3 fruit fly cellular contexts compared by ENCODE assay signal in the genomic region with DNA sequence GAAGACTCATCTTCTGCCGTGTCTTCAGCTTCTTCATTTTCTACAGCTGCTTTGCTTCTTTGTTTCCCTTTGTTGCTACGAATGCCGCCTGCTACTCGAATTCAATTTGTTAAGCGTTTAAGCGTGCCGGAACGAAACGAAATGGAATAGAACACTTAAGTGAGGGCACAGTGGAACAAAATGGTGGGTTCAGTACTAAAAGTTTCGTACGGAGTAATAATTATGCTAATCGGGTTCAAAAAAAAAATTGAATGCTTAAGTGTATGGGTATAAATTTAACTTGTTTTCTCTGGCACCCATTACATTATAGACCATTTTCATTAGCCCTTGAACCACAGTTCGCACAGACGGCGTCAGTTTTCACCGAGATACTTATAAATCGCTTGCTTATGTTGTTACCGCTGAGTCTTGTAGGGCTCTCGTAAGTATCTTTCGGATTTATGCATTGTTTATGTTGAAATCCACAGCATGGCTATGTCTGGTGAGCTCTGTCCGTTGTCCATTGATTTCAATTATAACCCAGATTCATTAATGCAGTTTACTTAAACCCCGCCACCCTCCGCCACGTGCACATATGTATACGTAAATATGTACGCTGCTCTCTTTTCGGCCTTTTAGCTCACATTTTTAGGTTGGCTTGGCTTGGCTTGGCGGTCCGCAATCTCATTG.
TF ChIP-seq lines count a peak whose summit lies in the region.

No protein-coding gene starts in this region.

TF ChIP-seq in whole organism, embryonic, 481 proteins besides CTCF, POLR2A, EP300 and RAD21 (continued from another document and continues in another):
- TF ChIP-seq kay (GFP tag; optimal IDR thresholded peaks at IDR 0.05; lab: Kevin White, UChicago) (peak; percentile 86), Neu2 (GFP tag; optimal IDR thresholded peaks at IDR 0.05; lab: Kevin White, UChicago; ENCODE audit: borderline replicate concordance) (peak; percentile 68), B-H1 (GFP tag; IDR thresholded peaks at IDR 0.05; lab: Robert Waterston, UW) (peak; percentile 93), Rfx (GFP tag; IDR thresholded peaks at IDR 0.05; lab: Robert Waterston, UW) (peak; percentile 97), TFAM (GFP tag; optimal IDR thresholded peaks at IDR 0.05; lab: Kevin White, UChicago) (peak; percentile 85), az2 (GFP tag; optimal IDR thresholded peaks at IDR 0.05; lab: Kevin White, UChicago) (peak; percentile 86), crp (GFP tag; optimal IDR thresholded peaks at IDR 0.05; lab: Kevin White, UChicago) (peak in 1 of 2 experiments; percentile 22), CG11723 (GFP tag; optimal IDR thresholded peaks at IDR 0.05; lab: Kevin White, UChicago) (peak; percentile 42), CG2120 (GFP tag; optimal IDR thresholded peaks at IDR 0.05; lab: Kevin White, UChicago) (peak; percentile 75), hth (optimal IDR thresholded peaks at IDR 0.05; lab: Kevin White, UChicago) (no peak), scrt (GFP tag; optimal IDR thresholded peaks at IDR 0.05; lab: Kevin White, UChicago) (peak; percentile 68), Dll (GFP tag; IDR thresholded peaks at IDR 0.05; lab: Robert Waterston, UW; ENCODE audit: partially characterized antibody) (no peak), Med (GFP tag; lab: Kevin White, UChicago) (peak; percentile 99), CG14710 (tag; optimal IDR thresholded peaks at IDR 0.05; lab: Kevin White, UChicago) (peak; percentile 90), stwl (tag; optimal IDR thresholded peaks at IDR 0.05; lab: Kevin White, UChicago) (peak; percentile 74), CG43689 (GFP tag; IDR thresholded peaks at IDR 0.05; lab: Robert Waterston, UW) (peak; percentile 83), HLH54F (GFP tag; optimal IDR thresholded peaks at IDR 0.05; lab: Kevin White, UChicago) (peak; percentile 43), seq (GFP tag; IDR thresholded peaks at IDR 0.05; lab: Robert Waterston, UW) (peak; percentile 87), CG8359 (GFP tag; optimal IDR thresholded peaks at IDR 0.05; lab: Kevin White, UChicago; ENCODE audit: borderline replicate concordance) (peak; percentile 88), Dad (GFP tag; optimal IDR thresholded peaks at IDR 0.05; lab: Kevin White, UChicago) (peak; percentile 90), HLHmδ (GFP tag; optimal IDR thresholded peaks at IDR 0.05; lab: Kevin White, UChicago) (no peak), CG14965 (GFP tag; optimal IDR thresholded peaks at IDR 0.05; lab: Kevin White, UChicago; ENCODE audit: borderline replicate concordance) (peak; percentile 83), CkIIα-i1 (GFP tag; IDR thresholded peaks at IDR 0.05; lab: Robert Waterston, UW) (peak; percentile 60; the same call in 1 of the 2 replicates), jumu (GFP tag; optimal IDR thresholded peaks at IDR 0.05; lab: Kevin White, UChicago) (peak; percentile 92), insv (GFP tag; optimal IDR thresholded peaks at IDR 0.05; lab: Kevin White, UChicago) (no peak), CG33557 (GFP tag; optimal IDR thresholded peaks at IDR 0.05; lab: Kevin White, UChicago) (peak; percentile 60), GATAe (GFP tag; conservative IDR thresholded peaks at IDR 0.05; lab: Robert Waterston, UW) (peak; percentile 81), peb (GFP tag; IDR thresholded peaks at IDR 0.05; lab: Robert Waterston, UW) (peak; percentile 93), CG4820 (GFP tag; optimal IDR thresholded peaks at IDR 0.05; lab: Kevin White, UChicago) (peak; percentile 97), CG2712 (tag; optimal IDR thresholded peaks at IDR 0.05; lab: Kevin White, UChicago) (peak; percentile 96), jing (GFP tag; optimal IDR thresholded peaks at IDR 0.05; lab: Kevin White, UChicago) (peak; percentile 70), wor (GFP tag; IDR thresholded peaks at IDR 0.05; lab: Robert Waterston, UW) (peak; percentile 80), crol (GFP tag; IDR thresholded peaks at IDR 0.05; lab: Robert Waterston, UW) (peak; percentile 65), MBD-R2 (GFP tag; IDR thresholded peaks at IDR 0.05; lab: Robert Waterston, UW) (peak; percentile 84), CG7556 (GFP tag; optimal IDR thresholded peaks at IDR 0.05; lab: Kevin White, UChicago) (peak; percentile 84), stc (GFP tag; IDR thresholded peaks at IDR 0.05; lab: Robert Waterston, UW) (peak; percentile 93), chn (GFP tag; optimal IDR thresholded peaks at IDR 0.05; lab: Kevin White, UChicago) (peak; percentile 82), Gsc (GFP tag; IDR thresholded peaks at IDR 0.05; lab: Robert Waterston, UW) (no peak; the same call in 1 of the 2 replicates), CG9932 (GFP tag; IDR thresholded peaks at IDR 0.05; lab: Robert Waterston, UW) (peak; percentile 81), CG13296 (GFP tag; optimal IDR thresholded peaks at IDR 0.05; lab: Kevin White, UChicago) (peak; percentile 85)

TF ChIP-seq in whole organism, prepupa, 60 proteins besides CTCF, POLR2A, EP300 and RAD21 (continued from another document):
- peak; percentile 96 for TF ChIP-seq CG8319 (GFP tag; optimal IDR thresholded peaks at IDR 0.05; lab: Kevin White, UChicago)
- peak; percentile 79 for TF ChIP-seq CG6276 (GFP tag; optimal IDR thresholded peaks at IDR 0.05; lab: Kevin White, UChicago)
- no peak for TF ChIP-seq Eip93F (GFP tag; optimal IDR thresholded peaks at IDR 0.05; lab: Kevin White, UChicago)
- TF ChIP-seq lz (GFP tag; optimal IDR thresholded peaks at IDR 0.05; lab: Kevin White, UChicago) = peak; percentile 79
- TF ChIP-seq CG11294 (GFP tag; IDR thresholded peaks at IDR 0.05; lab: Robert Waterston, UW) = peak; percentile 80
- peak; percentile 87 for TF ChIP-seq Sox14 (GFP tag; optimal IDR thresholded peaks at IDR 0.05; lab: Kevin White, UChicago)
- TF ChIP-seq Met (GFP tag; optimal IDR thresholded peaks at IDR 0.05; lab: Kevin White, UChicago) = peak; percentile 81
- TF ChIP-seq CG1621 (tag; optimal IDR thresholded peaks at IDR 0.05; lab: Kevin White, UChicago) = peak; percentile 83
- TF ChIP-seq CG9139 (GFP tag; optimal IDR thresholded peaks at IDR 0.05; lab: Kevin White, UChicago) = peak; percentile 92
- TF ChIP-seq Hr39 (GFP tag; optimal IDR thresholded peaks at IDR 0.05; lab: Kevin White, UChicago) = peak; percentile 74
- TF ChIP-seq achi (GFP tag; optimal IDR thresholded peaks at IDR 0.05; lab: Kevin White, UChicago) = peak; percentile 83
- peak; percentile 88 for TF ChIP-seq CG11902 (GFP tag; optimal IDR thresholded peaks at IDR 0.05; lab: Kevin White, UChicago)
- peak; percentile 88 for TF ChIP-seq Eip75B (GFP tag; optimal IDR thresholded peaks at IDR 0.05; lab: Kevin White, UChicago)
- TF ChIP-seq CG11762 (GFP tag; optimal IDR thresholded peaks at IDR 0.05; lab: Kevin White, UChicago; ENCODE audit: insufficient read depth) = peak; percentile 95
- TF ChIP-seq CG6854 (GFP tag; optimal IDR thresholded peaks at IDR 0.05; lab: Kevin White, UChicago) = peak; percentile 60
- peak; percentile 96 for TF ChIP-seq Eip78C (GFP tag; lab: Kevin White, UChicago)
- TF ChIP-seq eg (GFP tag; IDR thresholded peaks at IDR 0.05; lab: Robert Waterston, UW) = peak; percentile 87
- peak; percentile 97 for TF ChIP-seq CG6163 (GFP tag; IDR thresholded peaks at IDR 0.05; lab: Robert Waterston, UW)
- TF ChIP-seq topi (GFP tag; optimal IDR thresholded peaks at IDR 0.05; lab: Kevin White, UChicago) = peak; percentile 86
- TF ChIP-seq Sox15 (GFP tag; optimal IDR thresholded peaks at IDR 0.05; lab: Kevin White, UChicago) = peak; percentile 68
- TF ChIP-seq Smox (GFP tag; optimal IDR thresholded peaks at IDR 0.05; lab: Kevin White, UChicago) = peak; percentile 77
- TF ChIP-seq CG10669 (GFP tag; optimal IDR thresholded peaks at IDR 0.05; lab: Kevin White, UChicago) = peak; percentile 97
- TF ChIP-seq OdsH (GFP tag; optimal IDR thresholded peaks at IDR 0.05; lab: Kevin White, UChicago) = peak; percentile 84
- TF ChIP-seq Ets96B (tag; optimal IDR thresholded peaks at IDR 0.05; lab: Kevin White, UChicago) = peak; percentile 89
- TF ChIP-seq CG3032 (tag; optimal IDR thresholded peaks at IDR 0.05; lab: Kevin White, UChicago) = peak; percentile 86
- TF ChIP-seq CG31627 (GFP tag; optimal IDR thresholded peaks at IDR 0.05; lab: Kevin White, UChicago) = peak; percentile 72
- peak; percentile 94 for TF ChIP-seq CG6808 (GFP tag; optimal IDR thresholded peaks at IDR 0.05; lab: Kevin White, UChicago)
- TF ChIP-seq CG6792 (GFP tag; optimal IDR thresholded peaks at IDR 0.05; lab: Kevin White, UChicago) = peak; percentile 82
- TF ChIP-seq ss (GFP tag; optimal IDR thresholded peaks at IDR 0.05; lab: Kevin White, UChicago) = peak; percentile 79 to 95
- peak; percentile 78 for TF ChIP-seq CG32006 (GFP tag; optimal IDR thresholded peaks at IDR 0.05; lab: Kevin White, UChicago)
- peak; percentile 81 for TF ChIP-seq svp (GFP tag; lab: Kevin White, UChicago)
- peak; percentile 49 for TF ChIP-seq CG16779 (tag; optimal IDR thresholded peaks at IDR 0.05; lab: Kevin White, UChicago)
- TF ChIP-seq dsx (GFP tag; optimal IDR thresholded peaks at IDR 0.05; lab: Kevin White, UChicago; ENCODE audit: poor library complexity, severe bottlenecking) = peak; percentile 71
- TF ChIP-seq salr (GFP tag; optimal IDR thresholded peaks at IDR 0.05; lab: Kevin White, UChicago) = peak; percentile 50 to 78
- TF ChIP-seq Lpt (GFP tag; optimal IDR thresholded peaks at IDR 0.05; lab: Kevin White, UChicago) = peak; percentile 83
- TF ChIP-seq CG4318 (GFP tag; optimal IDR thresholded peaks at IDR 0.05; lab: Kevin White, UChicago) = peak; percentile 52
- TF ChIP-seq CG34406 (GFP tag; optimal IDR thresholded peaks at IDR 0.05; lab: Kevin White, UChicago) = peak; percentile 75
- TF ChIP-seq CG7368 (GFP tag; optimal IDR thresholded peaks at IDR 0.05; lab: Kevin White, UChicago) = peak; percentile 96
- TF ChIP-seq Hr38 (GFP tag; optimal IDR thresholded peaks at IDR 0.05; lab: Kevin White, UChicago) = no peak
- peak; percentile 82 for TF ChIP-seq acj6 (GFP tag; optimal IDR thresholded peaks at IDR 0.05; lab: Kevin White, UChicago)

TF ChIP-seq in whole organism, wandering third instar larva, 38 proteins besides CTCF, POLR2A, EP300 and RAD21 (continued from another document):
- TF ChIP-seq Vsx2 (GFP tag; optimal IDR thresholded peaks at IDR 0.05; lab: Kevin White, UChicago; ENCODE audit: partially characterized antibody) (no peak), usp (GFP tag; optimal IDR thresholded peaks at IDR 0.05; lab: Kevin White, UChicago) (no peak), N (GFP tag; optimal IDR thresholded peaks at IDR 0.05; lab: Kevin White, UChicago) (no peak), jim (GFP tag; optimal IDR thresholded peaks at IDR 0.05; lab: Kevin White, UChicago) (no peak), Myc (optimal IDR thresholded peaks at IDR 0.05; lab: Kevin White, UChicago) (no peak), Hr78 (GFP tag; optimal IDR thresholded peaks at IDR 0.05; lab: Kevin White, UChicago) (no peak), OdsH (GFP tag; optimal IDR thresholded peaks at IDR 0.05; lab: Kevin White, UChicago) (peak; percentile 14), Hnf4 (GFP tag; optimal IDR thresholded peaks at IDR 0.05; lab: Kevin White, UChicago) (peak; percentile 47), CG32264 (GFP tag; optimal IDR thresholded peaks at IDR 0.05; lab: Kevin White, UChicago) (peak; percentile 6), CrebA (GFP tag; optimal IDR thresholded peaks at IDR 0.05; lab: Kevin White, UChicago; ENCODE audit: borderline replicate concordance) (no peak), Dfd (GFP tag; optimal IDR thresholded peaks at IDR 0.05; lab: Kevin White, UChicago) (no peak), Dif (GFP tag; optimal IDR thresholded peaks at IDR 0.05; lab: Kevin White, UChicago; ENCODE audit: partially characterized antibody) (no peak), dmrt93B (GFP tag; optimal IDR thresholded peaks at IDR 0.05; lab: Kevin White, UChicago) (peak; percentile 64)
